Worm (Caenorhabditis elegans): ENCODE measurements around the gene cku-70.
A peak's percentile ranks its signal among the peaks of the same experiment; 100 is the strongest.

cku-70 gene

DNA sequence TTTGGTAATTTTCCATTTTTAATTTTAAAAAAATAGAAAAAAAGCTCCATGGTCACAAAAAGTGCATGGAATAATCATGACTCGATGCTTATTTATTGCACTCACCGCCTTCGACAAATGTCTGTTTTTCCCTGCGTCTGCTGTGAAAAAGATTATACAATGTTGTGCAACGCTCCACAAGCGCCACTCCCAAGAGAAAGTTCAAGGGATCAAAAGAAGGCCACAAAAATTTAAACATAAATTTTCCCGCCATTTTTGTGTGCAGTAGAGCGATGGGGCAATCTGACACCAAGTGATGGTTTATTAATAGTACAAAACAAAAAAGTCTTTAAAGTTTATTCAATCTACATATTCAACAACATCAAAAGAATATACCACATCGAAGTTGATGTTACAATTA lies 15.7 kb upstream of the cku-70 start, which contains the start of gene fbxa-128 (continued):
- TF ChIP-seq vab-7 (GFP tag; IDR thresholded peaks at IDR 0.05) (no peak), nhr-77 (tag; optimal IDR thresholded peaks at IDR 0.05) (no peak), ceh-20 (GFP tag; IDR thresholded peaks at IDR 0.05) (no peak), F37D6.2 (tag; optimal IDR thresholded peaks at IDR 0.05) (no peak), hlh-11 (tag; optimal IDR thresholded peaks at IDR 0.05) (no peak), ceh-28 (tag; optimal IDR thresholded peaks at IDR 0.05) (no peak), nhr-25 (tag; optimal IDR thresholded peaks at IDR 0.05; ENCODE audit: borderline replicate concordance, insufficient read depth) (no peak), Y5F2A.4 (GFP tag; optimal IDR thresholded peaks at IDR 0.05) (no peak), T26A8.4 (GFP tag; IDR thresholded peaks at IDR 0.05) (no peak), F10B5.3 (tag; optimal IDR thresholded peaks at IDR 0.05) (no peak), lin-13 (GFP tag; optimal IDR thresholded peaks at IDR 0.05) (no peak), dmd-6 (GFP tag; IDR thresholded peaks at IDR 0.05) (0 out of 2 replicates have a peak, but pooled peaks have one; percentile 31), aly-2 (tag; optimal IDR thresholded peaks at IDR 0.05) (no peak), daf-8 (GFP tag; IDR thresholded peaks at IDR 0.05) (no peak), ama-1 (optimal IDR thresholded peaks at IDR 0.05) (no peak), ZK337.2 (GFP tag; IDR thresholded peaks at IDR 0.05) (no peak), mxl-3 (GFP tag; optimal IDR thresholded peaks at IDR 0.05) (no peak), nhr-48 (tag; optimal IDR thresholded peaks at IDR 0.05) (no peak), lin-15B (tag; optimal IDR thresholded peaks at IDR 0.05) (no peak)

DNA sequence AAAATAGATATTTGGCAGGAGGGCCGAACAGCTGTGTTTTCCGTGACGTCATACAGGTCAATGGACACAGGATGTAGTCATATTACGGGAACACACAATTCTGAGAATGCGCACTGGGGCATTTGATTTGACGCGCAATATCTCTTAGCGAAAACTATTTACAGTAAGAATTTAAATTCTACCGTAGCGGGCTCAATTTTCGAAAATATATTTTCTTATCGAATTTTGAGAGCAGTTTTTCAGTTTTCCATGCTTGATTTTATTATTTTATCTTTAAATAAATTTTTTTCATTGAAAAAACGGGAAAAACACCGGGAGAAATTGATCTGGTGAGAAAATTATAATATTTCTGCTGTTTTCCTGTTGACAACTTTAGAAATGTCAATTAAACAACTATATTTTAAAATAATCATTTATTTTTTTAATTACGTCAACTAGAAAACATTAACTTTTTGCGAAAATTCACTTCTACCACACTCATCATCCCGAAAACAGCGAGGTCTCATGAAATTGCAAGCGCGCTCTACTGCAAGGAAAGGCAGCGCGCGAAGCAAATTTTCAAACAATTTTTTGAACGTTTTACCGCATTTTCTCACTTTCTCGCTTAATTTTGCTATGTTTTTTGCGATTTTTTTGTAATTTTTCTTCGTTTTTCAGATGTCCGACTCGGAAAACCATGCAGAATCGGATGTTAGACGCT lies 12.7 kb upstream of the cku-70 start, which contains the start of the genes Y47D3A.1 and pola-1:
TSS of gene Y47D3A.1 (minus strand) at position 51 of the 700 bp plus-strand sequence.
TSS of gene pola-1 (plus strand) at position 658 of the 700 bp plus-strand sequence.
- no peak for TF ChIP-seq nhr-41 (GFP tag; IDR thresholded peaks at IDR 0.05)
- no peak for TF ChIP-seq ctbp-1 (GFP tag; IDR thresholded peaks at IDR 0.05)
- TF ChIP-seq ces-1 (GFP tag; optimal IDR thresholded peaks at IDR 0.05): no peak
- TF ChIP-seq daf-16 (GFP tag; optimal IDR thresholded peaks at IDR 0.05): no peak
- peak; percentile 59 for TF ChIP-seq daf-16 (tag; optimal IDR thresholded peaks at IDR 0.05)
- TF ChIP-seq arid-1 (GFP tag; conservative IDR thresholded peaks at IDR 0.05): 0 out of 2 replicates have a peak, but pooled peaks have one; percentile 61
- TF ChIP-seq skn-1 (tag; optimal IDR thresholded peaks at IDR 0.05): no peak
- TF ChIP-seq egl-43 (GFP tag; IDR thresholded peaks at IDR 0.05): no peak
- TF ChIP-seq T26A8.4 (GFP tag; IDR thresholded peaks at IDR 0.05): no peak
- TF ChIP-seq ceh-82 (tag; optimal IDR thresholded peaks at IDR 0.05): no peak
- TF ChIP-seq saeg-2 (GFP tag; IDR thresholded peaks at IDR 0.05): no peak
- no peak for TF ChIP-seq madf-5 (GFP tag; IDR thresholded peaks at IDR 0.05)
- TF ChIP-seq nhr-111 (GFP tag; optimal IDR thresholded peaks at IDR 0.05): no peak
- no peak for TF ChIP-seq mdt-29 (GFP tag; IDR thresholded peaks at IDR 0.05)
- peak; percentile 97 for TF ChIP-seq lin-38 (GFP tag; IDR thresholded peaks at IDR 0.05)
- peak in 1 of 2 experiments; percentile 90 for TF ChIP-seq lsy-2 (tag; optimal IDR thresholded peaks at IDR 0.05)
- 0 out of 2 replicates have a peak, but pooled peaks have one; percentile 8 for TF ChIP-seq D1046.2 (GFP tag; IDR thresholded peaks at IDR 0.05)
- no peak for TF ChIP-seq unc-39 (tag; optimal IDR thresholded peaks at IDR 0.05)
- TF ChIP-seq ceh-20 (GFP tag; IDR thresholded peaks at IDR 0.05): no peak
- peak; percentile 65 for TF ChIP-seq vab-7 (GFP tag; IDR thresholded peaks at IDR 0.05)
- no peak for TF ChIP-seq lin-39 (tag; optimal IDR thresholded peaks at IDR 0.05)
- peak; percentile 56; the same call in 1 of the 2 replicates for TF ChIP-seq dmd-6 (GFP tag; IDR thresholded peaks at IDR 0.05)
- TF ChIP-seq ama-1 (optimal IDR thresholded peaks at IDR 0.05): no peak
- TF ChIP-seq hif-1 (tag; optimal IDR thresholded peaks at IDR 0.05): peak in 1 of 2 experiments; percentile 84
- TF ChIP-seq lin-1 (GFP tag; IDR thresholded peaks at IDR 0.05): no peak
- no peak for TF ChIP-seq snpc-1.2 (GFP tag; IDR thresholded peaks at IDR 0.05)
- no peak for TF ChIP-seq zip-11 (GFP tag; IDR thresholded peaks at IDR 0.05)
- TF ChIP-seq nhr-77 (tag; optimal IDR thresholded peaks at IDR 0.05): peak; percentile 64
- TF ChIP-seq lin-29 (GFP tag; IDR thresholded peaks at IDR 0.05): no peak
- TF ChIP-seq unc-62 (GFP tag; optimal IDR thresholded peaks at IDR 0.05 in 1 of 2): peak in 1 of 2 experiments; percentile 82
- TF ChIP-seq unc-62 (tag; optimal IDR thresholded peaks at IDR 0.05): no peak
- TF ChIP-seq mxl-3 (GFP tag; optimal IDR thresholded peaks at IDR 0.05): peak; percentile 51
- TF ChIP-seq attf-4 (tag; optimal IDR thresholded peaks at IDR 0.05): no peak
- no peak for TF ChIP-seq lim-7 (GFP tag; IDR thresholded peaks at IDR 0.05)
- peak; percentile 69 for TF ChIP-seq nhr-11 (tag; optimal IDR thresholded peaks at IDR 0.05)
- no peak for TF ChIP-seq aly-2 (tag; optimal IDR thresholded peaks at IDR 0.05)
- TF ChIP-seq ceh-32 (tag; optimal IDR thresholded peaks at IDR 0.05; ENCODE audit: poor library complexity): no peak
- no peak for TF ChIP-seq spr-3 (GFP tag; optimal IDR thresholded peaks at IDR 0.05)
